Worm (Caenorhabditis elegans): ENCODE results near the gene Y51A2B.8.

Gene Y51A2B.8

ce11 chrV:18424471-18424870 lies 45.6 kb downstream of the Y51A2B.8 start, which contains the start of gene ZK262.4:
Gene ZK262.4, minus strand, starts transcription at chrV:18424571.
- TF ChIP-seq ceh-58 (GFP tag; IDR thresholded peaks at IDR 0.05) (no peak), C17E4.6 (GFP tag; IDR thresholded peaks at IDR 0.05) (no peak), pha-4 (tag; optimal IDR thresholded peaks at IDR 0.05) (no peak), lin-26 (GFP tag; IDR thresholded peaks at IDR 0.05) (no peak), let-526 (GFP tag; IDR thresholded peaks at IDR 0.05) (no peak), hlh-26 (GFP tag; conservative IDR thresholded peaks at IDR 0.05) (no peak), egrh-3 (GFP tag; IDR thresholded peaks at IDR 0.05) (no peak), gei-17 (GFP tag; optimal IDR thresholded peaks at IDR 0.05) (no peak), hmg-1.2 (GFP tag; IDR thresholded peaks at IDR 0.05) (no peak), ceh-40 (GFP tag; IDR thresholded peaks at IDR 0.05) (no peak), hsf-1 (GFP tag; IDR thresholded peaks at IDR 0.05) (no peak), lin-35 (GFP tag; optimal IDR thresholded peaks at IDR 0.05) (no peak), K12H6.12 (tag; optimal IDR thresholded peaks at IDR 0.05) (no peak), F57C9.4 (tag; optimal IDR thresholded peaks at IDR 0.05) (no peak), tbx-9 (tag; optimal IDR thresholded peaks at IDR 0.05; ENCODE audit: borderline replicate concordance) (no peak)

DNA sequence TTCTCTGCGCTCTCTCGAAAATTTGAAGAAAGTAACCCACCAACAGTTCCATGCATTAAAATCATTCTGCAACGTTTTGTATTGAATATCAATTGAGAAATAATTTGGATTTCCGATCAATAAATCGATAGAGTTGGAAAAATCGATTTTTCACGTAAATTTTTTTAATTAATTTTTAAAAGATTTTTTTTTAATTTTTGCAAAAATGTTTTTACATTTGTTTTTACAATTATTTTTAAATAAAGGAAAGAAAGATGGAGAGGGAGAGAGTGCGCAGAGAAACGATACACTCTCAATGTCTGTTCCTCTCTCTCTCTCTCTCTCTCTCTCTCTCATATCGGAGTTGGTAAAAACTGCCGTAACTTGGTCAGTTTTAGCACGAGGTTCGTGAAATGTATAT lies 46.6 kb downstream of the Y51A2B.8 start, which contains the start of gene ZK262.19:
ZK262.19 (minus strand) TSS at position 101 of the 400 bp plus-strand sequence.
- TF ChIP-seq unc-62 (GFP tag; optimal IDR thresholded peaks at IDR 0.05) (no peak), ets-4 (GFP tag; optimal IDR thresholded peaks at IDR 0.05) (no peak), ekl-4 (GFP tag; IDR thresholded peaks at IDR 0.05) (no peak), F37B4.10 (GFP tag; IDR thresholded peaks at IDR 0.05) (no peak), snpc-1.1 (tag; optimal IDR thresholded peaks at IDR 0.05; ENCODE audit: insufficient read depth) (no peak), akir-1 (GFP tag; optimal IDR thresholded peaks at IDR 0.05) (no peak), attf-5 (GFP tag; optimal IDR thresholded peaks at IDR 0.05) (no peak), lin-54 (GFP tag; optimal IDR thresholded peaks at IDR 0.05) (no peak), him-1 (tag; optimal IDR thresholded peaks at IDR 0.05) (no peak), ama-1 (optimal IDR thresholded peaks at IDR 0.05) (no peak), ama-1 (GFP tag; optimal IDR thresholded peaks at IDR 0.05) (no peak), hmg-1.2 (GFP tag; IDR thresholded peaks at IDR 0.05) (no peak), ccch-3 (GFP tag; optimal IDR thresholded peaks at IDR 0.05) (no peak), nhr-120 (GFP tag; IDR thresholded peaks at IDR 0.05) (no peak), somi-1 (GFP tag; optimal IDR thresholded peaks at IDR 0.05) (no peak), lin-40 (tag; optimal IDR thresholded peaks at IDR 0.05) (no peak), cebp-2 (GFP tag; IDR thresholded peaks at IDR 0.05) (no peak), madf-6 (GFP tag; IDR thresholded peaks at IDR 0.05) (no peak)

ce11 chrV:18426280-18426679 lies 47.4 kb downstream of the Y51A2B.8 start, which contains the start of gene srw-83:
Gene srw-83, plus strand, starts transcription at chrV:18426580.
- TF ChIP-seq gei-17 (GFP tag; optimal IDR thresholded peaks at IDR 0.05) (no peak), Y56A3A.18 (GFP tag; IDR thresholded peaks at IDR 0.05) (no peak), madf-10 (tag; optimal IDR thresholded peaks at IDR 0.05) (no peak), F22D6.2 (tag; optimal IDR thresholded peaks at IDR 0.05) (no peak), B0336.3 (GFP tag; IDR thresholded peaks at IDR 0.05) (no peak), F33H1.4 (GFP tag; IDR thresholded peaks at IDR 0.05) (no peak), attf-6 (GFP tag; IDR thresholded peaks at IDR 0.05) (no peak), nhr-120 (GFP tag; IDR thresholded peaks at IDR 0.05) (no peak), B0261.1 (tag; optimal IDR thresholded peaks at IDR 0.05) (no peak), ztf-6 (GFP tag; IDR thresholded peaks at IDR 0.05) (no peak)

Data from whole organism, young adult.